Worm (Caenorhabditis elegans): ENCODE results near the gene sre-13.

sre-13 gene

ce11 chrII:14605026-14605425 is 31.6 kb downstream of the sre-13 start:
- TF ChIP-seq ceh-58 (GFP tag; IDR thresholded peaks at IDR 0.05): no peak
- no peak for TF ChIP-seq sptf-2 (GFP tag; optimal IDR thresholded peaks at IDR 0.05)
- TF ChIP-seq snpc-3.4 (tag; optimal IDR thresholded peaks at IDR 0.05): no peak
- no peak for TF ChIP-seq aptf-2 (GFP tag; conservative IDR thresholded peaks at IDR 0.05)
- no peak for TF ChIP-seq dpff-1 (tag; optimal IDR thresholded peaks at IDR 0.05)
- TF ChIP-seq B0035.1 (tag; optimal IDR thresholded peaks at IDR 0.05): no peak
- no peak for TF ChIP-seq nhr-27 (tag; optimal IDR thresholded peaks at IDR 0.05)
- TF ChIP-seq F33H1.4 (GFP tag; IDR thresholded peaks at IDR 0.05): no peak
- TF ChIP-seq ceh-40 (GFP tag; IDR thresholded peaks at IDR 0.05): no peak
- no peak for TF ChIP-seq repo-1 (tag; optimal IDR thresholded peaks at IDR 0.05)
- no peak for TF ChIP-seq C17E4.6 (GFP tag; IDR thresholded peaks at IDR 0.05)
- no peak for TF ChIP-seq chd-7 (tag; optimal IDR thresholded peaks at IDR 0.05)
- no peak for TF ChIP-seq unc-62 (GFP tag; optimal IDR thresholded peaks at IDR 0.05)
- no peak for TF ChIP-seq let-607 (tag; optimal IDR thresholded peaks at IDR 0.05)
- no peak for TF ChIP-seq mes-4 (tag; optimal IDR thresholded peaks at IDR 0.05)

ce11 chrII:14604261-14604660 is 32.4 kb downstream of the sre-13 start:
- TF ChIP-seq hmg-1.2 (GFP tag; IDR thresholded peaks at IDR 0.05) (no peak), somi-1 (GFP tag; optimal IDR thresholded peaks at IDR 0.05) (no peak), ama-1 (optimal IDR thresholded peaks at IDR 0.05) (peak; percentile 60), ama-1 (GFP tag; optimal IDR thresholded peaks at IDR 0.05) (no peak), tlf-1 (GFP tag; optimal IDR thresholded peaks at IDR 0.05) (no peak), hrde-1 (tag; optimal IDR thresholded peaks at IDR 0.05; ENCODE audit: borderline replicate concordance) (no peak), Y95B8A.8 (GFP tag; IDR thresholded peaks at IDR 0.05) (no peak), nfya-2 (GFP tag; IDR thresholded peaks at IDR 0.05) (no peak)

ce11 chrII:14602735-14603134 is 33.9 kb downstream of the sre-13 start:
- no peak for TF ChIP-seq sptf-2 (GFP tag; optimal IDR thresholded peaks at IDR 0.05)
- no peak for TF ChIP-seq ceh-91 (GFP tag; IDR thresholded peaks at IDR 0.05)
- TF ChIP-seq T07F8.4 (tag; optimal IDR thresholded peaks at IDR 0.05): no peak

ce11 chrII:14600852-14601313 is 35.8 kb downstream of the sre-13 start, which contains the start of gene tps-2:
Gene tps-2, plus strand, starts transcription at chrII:14600902.
- TF ChIP-seq fkh-3 (tag; optimal IDR thresholded peaks at IDR 0.05) (no peak), ztf-3 (GFP tag; optimal IDR thresholded peaks at IDR 0.05) (no peak), unc-130 (GFP tag; optimal IDR thresholded peaks at IDR 0.05) (no peak), Y79H2A.3 (GFP tag; conservative IDR thresholded peaks at IDR 0.05) (no peak), dox-1 (GFP tag; IDR thresholded peaks at IDR 0.05) (0 out of 2 replicates have a peak, but pooled peaks have one; percentile 4), mes-4 (tag; optimal IDR thresholded peaks at IDR 0.05) (no peak), snpc-4 (GFP tag; optimal IDR thresholded peaks at IDR 0.05) (no peak), snpc-4 (tag; optimal IDR thresholded peaks at IDR 0.05) (no peak), ama-1 (optimal IDR thresholded peaks at IDR 0.05) (peak; percentile 84), ama-1 (GFP tag; optimal IDR thresholded peaks at IDR 0.05) (no peak), D2030.7 (GFP tag; IDR thresholded peaks at IDR 0.05) (no peak), efl-1 (GFP tag; optimal IDR thresholded peaks at IDR 0.05) (no peak), let-607 (tag; optimal IDR thresholded peaks at IDR 0.05) (peak in 1 of 2 experiments; percentile 6), ztf-26 (tag; optimal IDR thresholded peaks at IDR 0.05) (no peak), ztf-22 (GFP tag; optimal IDR thresholded peaks at IDR 0.05) (no peak), gei-17 (GFP tag; optimal IDR thresholded peaks at IDR 0.05) (no peak), dpff-1 (tag; optimal IDR thresholded peaks at IDR 0.05) (no peak)

Data from whole organism, young adult.